Fruit fly (Drosophila melanogaster) whole organism: ENCODE measurements around the gene wake.

Experiments used
- CG8478 ChIP-seq: fragments of >200 bp; optimal IDR thresholded peaks from 2 replicates; lab custom pipeline; 2018; ENCODE audit warnings: inconsistent platforms
- Dll ChIP-seq: fragments of >200 bp; optimal IDR thresholded peaks from 2 replicates; lab custom pipeline; 2017
- EcR ChIP-seq, 2 experiments: fragments of >200 bp; optimal IDR thresholded peaks; 2 replicates each; lab custom pipeline; 2017; ENCODE audit warnings: missing biosample characterization in 2 of 2, missing genetic modification characterization in 2 of 2, missing genetic modification reagents in 2 of 2
- pan ChIP-seq: fragments of >200 bp; optimal IDR thresholded peaks from 2 replicates; lab custom pipeline; 2017
- psq ChIP-seq: fragments of >200 bp; optimal IDR thresholded peaks from 2 replicates; lab custom pipeline; 2017
- usp ChIP-seq: fragments of >200 bp; optimal IDR thresholded peaks from 2 replicates; lab custom pipeline; 2017; ENCODE audit warnings: missing biosample characterization, missing genetic modification characterization, mixed read lengths

wake gene

DNA sequence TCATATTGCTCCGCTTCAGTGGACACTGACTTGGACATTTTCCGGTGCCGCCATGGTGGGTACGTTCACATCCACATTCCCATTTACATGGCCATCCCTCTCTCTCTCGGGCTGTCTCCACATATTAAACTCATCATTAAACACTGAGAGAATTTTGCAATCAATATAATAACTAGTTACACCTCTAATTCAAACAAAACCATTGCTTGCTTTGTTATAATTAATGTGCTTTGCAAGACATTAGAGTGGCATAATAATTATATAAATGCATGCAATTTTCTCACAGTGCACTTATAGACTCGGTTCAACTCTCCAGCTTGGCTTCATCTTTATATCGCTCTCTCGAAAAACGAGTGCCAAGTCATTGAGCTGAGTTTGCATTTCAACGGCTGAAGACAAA lies 14.9 kb upstream of the wake start:
- no peak for TF ChIP-seq CG8478
- no peak for TF ChIP-seq Dll
- TF ChIP-seq pan, result no peak
- no peak for TF ChIP-seq psq (lab: Kevin White, UChicago)
- no peak for TF ChIP-seq EcR (GFP tag; optimal IDR thresholded peaks at IDR 0.05; lab: Kevin White, UChicago)
- no peak for TF ChIP-seq usp (GFP tag; lab: Kevin White, UChicago)

dm6 chr3R:22625514-22626333 lies 13.9 kb upstream of the wake start:
- TF ChIP-seq EcR (GFP tag; optimal IDR thresholded peaks at IDR 0.05; lab: Kevin White, UChicago) (no peak), Dll (no peak), pan (no peak), usp (GFP tag; lab: Kevin White, UChicago) (no peak), psq (lab: Kevin White, UChicago) (no peak), CG8478 (no peak)

DNA sequence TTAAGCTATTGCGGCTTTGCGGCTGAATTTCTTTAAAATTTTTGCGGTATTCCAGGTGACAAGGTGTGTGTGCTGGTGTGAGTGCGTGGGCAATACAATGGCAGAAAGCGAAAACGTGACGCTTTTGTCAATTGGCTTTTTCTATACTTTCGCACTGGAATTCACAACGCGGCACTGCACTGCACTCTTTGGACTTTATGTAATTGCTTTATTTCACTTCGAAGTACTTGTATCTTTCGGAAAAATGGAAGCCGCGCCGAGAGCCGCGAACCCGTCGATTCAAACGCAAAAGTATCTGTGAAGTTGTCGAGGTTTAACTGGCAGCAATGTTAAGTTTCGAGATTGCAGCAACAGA lies 13.3 kb upstream of the wake start:
- TF ChIP-seq EcR (GFP tag; optimal IDR thresholded peaks at IDR 0.05; lab: Kevin White, UChicago) (no peak), pan (no peak), psq (lab: Kevin White, UChicago) (no peak), CG8478 (no peak), Dll (no peak)

dm6 chr3R:22626842-22627392 lies 12.7 kb upstream of the wake start:
- TF ChIP-seq pan (no peak), EcR (GFP tag; optimal IDR thresholded peaks at IDR 0.05; lab: Kevin White, UChicago) (peak in 1 of 2 experiments; percentile 80)

DNA sequence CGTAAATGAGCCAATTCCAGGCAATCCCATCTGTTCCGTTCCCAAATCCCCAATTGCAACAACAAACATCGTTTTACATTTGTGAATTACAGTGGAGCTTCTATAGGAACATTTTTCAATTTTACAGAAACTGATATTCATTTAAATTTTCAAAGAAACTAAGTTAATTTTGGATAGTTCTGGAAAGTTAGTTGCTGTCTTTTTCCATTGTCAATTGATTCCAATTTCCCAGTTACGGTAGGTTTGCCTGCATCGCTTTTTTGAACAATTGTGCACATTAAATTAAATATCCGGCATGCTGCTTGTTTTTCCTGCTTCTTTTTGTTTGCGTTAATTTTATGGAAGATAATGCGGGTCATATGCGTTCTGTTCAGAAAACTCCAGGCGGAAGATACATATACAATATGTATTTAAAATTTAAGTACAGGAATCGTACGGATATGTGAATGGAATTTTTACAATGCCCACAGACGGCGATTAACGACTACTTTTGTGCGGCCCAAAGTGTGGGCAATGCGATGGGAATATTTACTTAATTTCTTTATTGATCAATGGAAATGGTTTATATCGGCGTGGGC lies 11.6 kb upstream of the wake start:
- TF ChIP-seq pan (no peak), EcR (GFP tag; optimal IDR thresholded peaks at IDR 0.05; lab: Kevin White, UChicago) (no peak), Dll (no peak), psq (lab: Kevin White, UChicago) (no peak), usp (GFP tag; lab: Kevin White, UChicago) (no peak), CG8478 (no peak)

DNA sequence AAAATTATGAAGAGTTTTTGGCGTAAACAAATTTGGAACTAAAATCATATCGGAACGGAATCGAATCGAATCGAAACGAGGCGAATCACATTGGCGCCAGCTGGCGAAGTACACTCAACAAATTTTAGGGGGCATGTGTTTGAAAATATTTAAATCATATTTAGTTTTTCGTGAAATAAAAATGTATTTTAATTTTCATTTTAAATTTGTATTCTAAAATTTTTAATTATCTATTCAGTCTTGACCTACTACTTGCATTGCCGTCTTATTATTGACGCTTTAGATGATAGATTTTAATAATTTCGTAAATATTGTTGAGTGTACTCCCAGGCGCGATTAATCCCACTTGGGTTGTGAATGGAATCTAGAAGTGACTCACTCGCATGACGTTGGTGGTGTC lies 10.4 kb upstream of the wake start:
- no peak for TF ChIP-seq psq (lab: Kevin White, UChicago)
- no peak for TF ChIP-seq pan
- TF ChIP-seq CG8478, result no peak
- TF ChIP-seq EcR (GFP tag; optimal IDR thresholded peaks at IDR 0.05; lab: Kevin White, UChicago), result no peak
- no peak for TF ChIP-seq usp (GFP tag; lab: Kevin White, UChicago)
- no peak for TF ChIP-seq Dll

- no peak for TF ChIP-seq Dll
- no peak for TF ChIP-seq EcR (GFP tag; optimal IDR thresholded peaks at IDR 0.05; lab: Kevin White, UChicago)
- no peak for TF ChIP-seq usp (GFP tag; lab: Kevin White, UChicago)
- TF ChIP-seq psq (lab: Kevin White, UChicago), result no peak
- TF ChIP-seq CG8478, result no peak
- TF ChIP-seq pan, result no peak
These were observed 8.5 kb upstream of the wake start for dm6 chr3R:22631156-22631555.

DNA sequence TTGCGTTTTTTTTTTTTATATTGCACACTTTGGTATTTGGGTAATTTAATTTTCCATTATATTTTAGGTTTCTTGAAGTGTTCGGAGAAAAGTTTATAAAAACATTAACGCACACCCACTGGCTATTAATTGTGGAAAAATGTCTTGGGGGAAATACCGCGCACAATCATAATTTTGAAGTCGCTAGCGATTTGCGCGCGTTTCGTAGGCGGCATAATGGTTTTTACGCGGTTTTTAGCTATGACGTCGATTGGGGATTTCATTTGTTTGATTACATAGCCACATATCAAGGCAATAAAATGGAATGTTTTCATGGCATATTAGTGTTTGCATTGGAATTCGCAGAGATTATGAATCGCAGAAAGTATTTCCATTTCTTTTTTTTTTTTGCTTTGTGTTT lies 7.4 kb upstream of the wake start:
- no peak for TF ChIP-seq pan
- TF ChIP-seq Dll, result no peak
- no peak for TF ChIP-seq usp (GFP tag; lab: Kevin White, UChicago)
- TF ChIP-seq psq (lab: Kevin White, UChicago), result no peak
- TF ChIP-seq EcR (GFP tag; optimal IDR thresholded peaks at IDR 0.05; lab: Kevin White, UChicago), result no peak
- TF ChIP-seq CG8478, result no peak

dm6 chr3R:22632980-22633379 lies 6.6 kb upstream of the wake start:
- TF ChIP-seq Dll, result no peak
- TF ChIP-seq CG8478, result no peak
- TF ChIP-seq EcR (GFP tag; optimal IDR thresholded peaks at IDR 0.05; lab: Kevin White, UChicago), result no peak
- TF ChIP-seq pan, result no peak
- no peak for TF ChIP-seq usp (GFP tag; lab: Kevin White, UChicago)
- no peak for TF ChIP-seq psq (lab: Kevin White, UChicago)

- TF ChIP-seq pan, result no peak
- TF ChIP-seq psq (lab: Kevin White, UChicago), result no peak
- TF ChIP-seq usp (GFP tag; lab: Kevin White, UChicago), result no peak
- no peak for TF ChIP-seq EcR (GFP tag; optimal IDR thresholded peaks at IDR 0.05; lab: Kevin White, UChicago)
- no peak for TF ChIP-seq Dll
- TF ChIP-seq CG8478, result no peak
These were observed 4.8 kb upstream of the wake start for dm6 chr3R:22634549-22635410.

dm6 chr3R:22635684-22636566 lies 3.7 kb upstream of the wake start:
- no peak for TF ChIP-seq CG8478
- no peak for TF ChIP-seq usp (GFP tag; lab: Kevin White, UChicago)
- TF ChIP-seq pan, result no peak
- TF ChIP-seq psq (lab: Kevin White, UChicago), result no peak
- no peak for TF ChIP-seq EcR (GFP tag; optimal IDR thresholded peaks at IDR 0.05; lab: Kevin White, UChicago)
- TF ChIP-seq Dll, result no peak
